Fruit fly (Drosophila melanogaster): Measurements from ENCODE around the gene mbo.

Gene mbo

DNA sequence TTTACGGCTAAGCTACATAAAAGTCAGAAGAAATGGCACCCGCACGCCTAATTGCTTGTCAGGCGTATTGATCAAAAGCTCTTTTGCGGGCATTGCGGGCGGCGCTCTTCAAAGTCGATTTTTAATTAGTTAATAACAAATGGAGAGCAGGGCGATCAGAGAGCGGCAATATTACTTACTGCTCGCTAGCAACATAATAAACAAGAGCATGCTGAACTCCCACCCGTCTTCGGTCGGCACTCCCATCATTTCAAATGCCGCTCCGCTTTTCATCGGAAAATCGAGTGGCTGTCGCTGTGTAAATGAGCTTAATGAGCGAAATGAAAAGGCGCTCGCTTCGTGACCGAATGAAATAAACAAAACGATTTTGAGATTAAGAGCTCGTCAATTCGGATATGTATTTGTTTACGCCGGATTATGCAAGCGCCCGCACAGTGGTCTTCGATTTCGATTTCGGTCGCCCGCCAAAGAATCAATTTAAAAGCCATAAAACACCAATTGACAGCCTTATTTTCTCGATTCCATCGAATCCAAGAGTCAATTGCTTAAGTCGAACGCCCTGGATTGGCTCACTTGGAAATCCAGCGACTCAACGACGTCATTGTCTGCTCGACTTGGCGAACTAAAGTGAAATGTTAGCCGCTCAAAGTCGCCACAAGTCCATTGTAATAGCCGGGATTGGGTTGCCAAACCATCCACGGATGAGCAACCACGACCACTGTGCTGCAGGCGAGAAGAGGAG lies 25.2 kb downstream of the mbo start (continued):
- no peak for TF ChIP-seq pzg (GFP tag; optimal IDR thresholded peaks at IDR 0.05)
- TF ChIP-seq chn (GFP tag; optimal IDR thresholded peaks at IDR 0.05): peak; percentile 79
- peak; percentile 18 for TF ChIP-seq CG15514 (GFP tag; optimal IDR thresholded peaks at IDR 0.05)
- peak; percentile 70 for TF ChIP-seq D19B (GFP tag; optimal IDR thresholded peaks at IDR 0.05)
- TF ChIP-seq CG11085 (GFP tag; IDR thresholded peaks at IDR 0.05): peak; percentile 60
- 0 out of 2 replicates have a peak, but pooled peaks have one; percentile 41 for TF ChIP-seq sna (GFP tag; IDR thresholded peaks at IDR 0.05; ENCODE audit: partially characterized antibody)
- no peak for TF ChIP-seq mld (GFP tag; IDR thresholded peaks at IDR 0.05; ENCODE audit: partially characterized antibody)
- peak; percentile 83 for TF ChIP-seq odd (GFP tag; optimal IDR thresholded peaks at IDR 0.05)
- peak; percentile 65 for TF ChIP-seq CG6813 (GFP tag; optimal IDR thresholded peaks at IDR 0.05)
- peak; percentile 81 for TF ChIP-seq CG3281 (GFP tag; optimal IDR thresholded peaks at IDR 0.05)
- peak; percentile 86 for TF ChIP-seq CG6689 (GFP tag; IDR thresholded peaks at IDR 0.05)
- TF ChIP-seq CG1603 (tag; optimal IDR thresholded peaks at IDR 0.05): peak; percentile 84
- TF ChIP-seq HLH54F (GFP tag; optimal IDR thresholded peaks at IDR 0.05): peak; percentile 68
- TF ChIP-seq CG2202 (tag; optimal IDR thresholded peaks at IDR 0.05): no peak
- peak; percentile 22 for TF ChIP-seq trem (tag; optimal IDR thresholded peaks at IDR 0.05)
- peak; percentile 33 for TF ChIP-seq twi (tag; optimal IDR thresholded peaks at IDR 0.05)
- peak; percentile 86 for TF ChIP-seq ttk (GFP tag; IDR thresholded peaks at IDR 0.05)
- TF ChIP-seq Mad (GFP tag; optimal IDR thresholded peaks at IDR 0.05): peak; percentile 69
- TF ChIP-seq Awh (GFP tag; IDR thresholded peaks at IDR 0.05): peak; percentile 73; the same call in 1 of the 2 replicates
- TF ChIP-seq CG31365 (tag; optimal IDR thresholded peaks at IDR 0.05): peak; percentile 33
- peak in 1 of 2 experiments; percentile 82 for TF ChIP-seq Eip74EF (GFP tag; optimal IDR thresholded peaks at IDR 0.05)
- TF ChIP-seq CG10147 (GFP tag; optimal IDR thresholded peaks at IDR 0.05): peak; percentile 74
- peak; percentile 64 for TF ChIP-seq Xrp1 (GFP tag; IDR thresholded peaks at IDR 0.05)
- no peak for TF ChIP-seq Hey (tag; optimal IDR thresholded peaks at IDR 0.05)
- peak; percentile 84 for TF ChIP-seq Asciz (GFP tag; optimal IDR thresholded peaks at IDR 0.05)
- TF ChIP-seq CG5953 (GFP tag; IDR thresholded peaks at IDR 0.05): peak; percentile 76
- peak; percentile 78 for TF ChIP-seq pnt (GFP tag; optimal IDR thresholded peaks at IDR 0.05)
- peak; percentile 88 for TF ChIP-seq CG13424 (tag; optimal IDR thresholded peaks at IDR 0.05)
- peak; percentile 79 for TF ChIP-seq Rx (GFP tag; IDR thresholded peaks at IDR 0.05)
- no peak for TF ChIP-seq bbx (GFP tag; IDR thresholded peaks at IDR 0.05; ENCODE audit: partially characterized antibody)
- peak; percentile 73 for TF ChIP-seq CHES-1-like (GFP tag; optimal IDR thresholded peaks at IDR 0.05)
- no peak for TF ChIP-seq B-H2 (GFP tag; optimal IDR thresholded peaks at IDR 0.05)
- TF ChIP-seq Sox100B (GFP tag; optimal IDR thresholded peaks at IDR 0.05): peak; percentile 92
- TF ChIP-seq CG3065 (GFP tag; optimal IDR thresholded peaks at IDR 0.05): peak; percentile 58
- peak; percentile 31 for TF ChIP-seq CG34376 (GFP tag; optimal IDR thresholded peaks at IDR 0.05)
- TF ChIP-seq CG12659 (GFP tag; optimal IDR thresholded peaks at IDR 0.05): peak; percentile 90
- peak; percentile 86 for TF ChIP-seq phol (tag; optimal IDR thresholded peaks at IDR 0.05)
- peak; percentile 17 for TF ChIP-seq slou (GFP tag; optimal IDR thresholded peaks at IDR 0.05)
- TF ChIP-seq NC2β (GFP tag; optimal IDR thresholded peaks at IDR 0.05): peak; percentile 66
- peak; percentile 72 for TF ChIP-seq gt (GFP tag; IDR thresholded peaks at IDR 0.05)
- TF ChIP-seq CG8359 (GFP tag; optimal IDR thresholded peaks at IDR 0.05; ENCODE audit: borderline replicate concordance): peak; percentile 62
- TF ChIP-seq sr (GFP tag; IDR thresholded peaks at IDR 0.05): no peak; the same call in 2 of the 3 replicates
- peak; percentile 69 for TF ChIP-seq zfh2 (GFP tag; optimal IDR thresholded peaks at IDR 0.05)
- peak; percentile 28 for TF ChIP-seq zen (tag; optimal IDR thresholded peaks at IDR 0.05)
- TF ChIP-seq dmrt99B (tag; optimal IDR thresholded peaks at IDR 0.05): peak; percentile 94
- TF ChIP-seq Gug (GFP tag; IDR thresholded peaks at IDR 0.05): peak; percentile 81
- peak; percentile 39 for TF ChIP-seq GATAe (GFP tag; conservative IDR thresholded peaks at IDR 0.05)
- TF ChIP-seq Dip2 (GFP tag; IDR thresholded peaks at IDR 0.05): peak; percentile 57
